Fruit fly (Drosophila melanogaster): ENCODE data around the gene CG31368.

dm6 chr3R:11856295-11856694 lies 26.3 kb upstream of the CG31368 start:
- TF ChIP-seq usp (GFP tag; optimal IDR thresholded peaks at IDR 0.05) (no peak), CG9705 (GFP tag; optimal IDR thresholded peaks at IDR 0.05) (no peak)
